Worm (Caenorhabditis elegans): ENCODE results near the gene chkr-1.
"Not testable (repeated sequence)": the region's sequence is repeated elsewhere in the genome, so short reads cannot be mapped to it uniquely, and the experiment has no call there.

- not testable (repeated sequence) for TF ChIP-seq Y95B8A.8 (GFP tag; IDR thresholded peaks at IDR 0.05); ZK185.1 (tag; optimal IDR thresholded peaks at IDR 0.05; ENCODE audit: poor library complexity, severe bottlenecking); ama-1 (optimal IDR thresholded peaks at IDR 0.05); ama-1 (GFP tag; optimal IDR thresholded peaks at IDR 0.05); madf-6 (GFP tag; IDR thresholded peaks at IDR 0.05); hmg-1.2 (GFP tag; IDR thresholded peaks at IDR 0.05); sea-2 (GFP tag; IDR thresholded peaks at IDR 0.05); him-1 (tag; optimal IDR thresholded peaks at IDR 0.05)
Observed at ce11 chrX:163800-164199, 18.7 kb upstream of the chkr-1 start.

All from whole organism, young adult.